Fruit fly (Drosophila melanogaster) whole organism, pupa: ENCODE measurements around the gene Frl.
A peak's percentile ranks its signal among the peaks of the same experiment; 100 is the strongest.

Source experiments
- CG10348 ChIP-seq: fragments of 200-800 bp; sonication (Bioruptor generic); IDR thresholded peaks from 2 replicates; pipeline ENCODE4 v1.3.6; 2022; ENCODE audit warnings: missing biosample characterization, missing genetic modification characterization
- CG32121 ChIP-seq: fragments of 200-800 bp; sonication (Bioruptor generic); IDR thresholded peaks from 2 replicates; pipeline ENCODE4 v1.3.6; 2022; ENCODE audit warnings: missing biosample characterization, missing genetic modification characterization
- CG8159 ChIP-seq: fragments of 200-800 bp; sonication (Bioruptor generic); optimal IDR thresholded peaks from 3 replicates; lab custom pipeline; 2018; ENCODE audit warnings: missing biosample characterization, mild to moderate bottlenecking, missing genetic modification characterization, moderate library complexity
- EcR ChIP-seq: fragments of 200-800 bp; sonication (Bioruptor generic); optimal IDR thresholded peaks from 3 replicates; lab custom pipeline; 2019; ENCODE audit warnings: missing biosample characterization, missing genetic modification characterization, mild to moderate bottlenecking, moderate library complexity, missing genetic modification reagents
- Ets98B ChIP-seq: fragments of 200-800 bp; sonication (Bioruptor generic); IDR thresholded peaks from 2 replicates; pipeline ENCODE4 v1.3.6; 2022; ENCODE audit warnings: missing biosample characterization, missing genetic modification characterization
- fd96Ca ChIP-seq: fragments of 200-800 bp; sonication (Bioruptor generic); IDR thresholded peaks from 3 replicates; pipeline ENCODE4 v1.3.6; 2022; ENCODE audit warnings: missing biosample characterization, missing genetic modification characterization

DNA sequence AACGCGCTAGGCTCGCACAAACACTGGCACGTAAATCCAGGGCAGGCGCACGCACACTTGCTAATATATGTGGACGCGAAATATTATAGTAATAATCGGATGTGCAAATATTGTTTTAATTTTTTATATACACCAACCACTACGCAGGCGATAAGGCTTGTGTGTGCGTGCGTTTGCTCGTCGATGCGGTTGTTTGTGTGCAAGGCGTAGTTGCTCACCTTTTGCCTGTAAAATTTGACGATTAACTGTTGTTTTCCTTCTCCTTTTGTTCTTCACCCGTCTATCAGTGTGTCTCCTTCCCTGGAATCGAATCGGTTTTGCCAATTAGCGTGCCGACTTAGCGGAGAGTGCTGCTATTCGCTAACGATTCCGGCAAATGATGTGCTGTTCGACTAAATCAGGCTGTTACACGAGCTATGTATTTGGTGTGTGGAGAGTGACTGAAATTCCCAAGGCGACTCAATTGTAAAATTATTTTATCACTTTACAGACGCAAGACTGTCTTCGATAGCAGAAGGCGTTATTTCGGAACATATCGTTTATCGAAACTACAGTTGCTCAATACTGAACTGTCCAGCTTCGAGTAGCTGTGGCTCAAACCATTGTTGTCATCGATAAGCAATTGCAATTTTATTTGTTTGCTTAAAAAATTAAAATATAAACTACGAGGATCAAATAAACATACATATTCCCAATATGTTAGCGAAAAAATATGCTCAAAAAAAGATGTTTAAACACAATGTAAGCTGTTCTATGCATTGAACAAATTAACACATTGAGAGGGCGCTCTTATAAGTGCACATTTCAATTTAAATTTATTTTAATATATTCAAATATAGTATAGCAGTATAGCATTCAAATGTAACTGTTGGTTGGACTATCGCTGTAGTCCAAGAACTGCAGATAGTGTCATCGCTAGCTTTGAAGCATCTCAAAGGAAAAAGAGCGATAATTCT, 21.6 kb upstream of the Frl start, which contains the start of the genes CG6650 and endos:
- peak; percentile 21 for TF ChIP-seq CG8159 (tag; lab: Kevin White, UChicago)
- TF ChIP-seq CG32121, result peak; percentile 38; the same call in 1 of the 2 replicates
- 0 out of 2 replicates have a peak, but pooled peaks have one; percentile 5 for TF ChIP-seq Ets98B (GFP tag; lab: Robert Waterston, UW)
- TF ChIP-seq EcR (GFP tag; lab: Kevin White, UChicago), result no peak
- TF ChIP-seq fd96Ca, result no peak
- no peak for TF ChIP-seq CG10348 (GFP tag; lab: Robert Waterston, UW)
